Fruit fly (Drosophila melanogaster) whole organism: ENCODE measurements around the gene ec.

ENCODE experiments used
- CG8478 ChIP-seq: fragments of >200 bp; optimal IDR thresholded peaks from 2 replicates; lab custom pipeline; 2018; ENCODE audit warnings: inconsistent platforms
- Dll ChIP-seq: fragments of >200 bp; optimal IDR thresholded peaks from 2 replicates; lab custom pipeline; 2017
- EcR ChIP-seq, 2 experiments: fragments of >200 bp; optimal IDR thresholded peaks; 2 replicates each; lab custom pipeline; 2017; ENCODE audit warnings: missing biosample characterization in 2 of 2, missing genetic modification characterization in 2 of 2, missing genetic modification reagents in 2 of 2
- pan ChIP-seq: fragments of >200 bp; optimal IDR thresholded peaks from 2 replicates; lab custom pipeline; 2017
- psq ChIP-seq: fragments of >200 bp; optimal IDR thresholded peaks from 2 replicates; lab custom pipeline; 2017
- usp ChIP-seq: fragments of >200 bp; optimal IDR thresholded peaks from 2 replicates; lab custom pipeline; 2017; ENCODE audit warnings: missing biosample characterization, missing genetic modification characterization, mixed read lengths

The ec gene

dm6 chrX:3845340-3846161 lies 34.1 kb downstream of the ec start:
- no peak for TF ChIP-seq CG8478
- TF ChIP-seq Dll (lab: Kevin White, UChicago), result no peak
- no peak for TF ChIP-seq pan (lab: Kevin White, UChicago)
- no peak for TF ChIP-seq EcR (GFP tag; optimal IDR thresholded peaks at IDR 0.05; lab: Kevin White, UChicago)
- no peak for TF ChIP-seq usp (GFP tag; lab: Kevin White, UChicago)
- TF ChIP-seq psq, result no peak

- TF ChIP-seq Dll (lab: Kevin White, UChicago) (no peak), pan (lab: Kevin White, UChicago) (no peak), CG8478 (no peak), usp (GFP tag; lab: Kevin White, UChicago) (no peak), psq (no peak), EcR (GFP tag; optimal IDR thresholded peaks at IDR 0.05; lab: Kevin White, UChicago) (no peak)
These were observed 34.9 kb downstream of the ec start for dm6 chrX:3846393-3846792.

- TF ChIP-seq psq, result no peak
- no peak for TF ChIP-seq EcR (GFP tag; optimal IDR thresholded peaks at IDR 0.05; lab: Kevin White, UChicago)
- no peak for TF ChIP-seq CG8478
- TF ChIP-seq usp (GFP tag; lab: Kevin White, UChicago), result no peak
- TF ChIP-seq Dll (lab: Kevin White, UChicago), result no peak
- TF ChIP-seq pan (lab: Kevin White, UChicago), result no peak
These were observed 38.0 kb downstream of the ec start for dm6 chrX:3849419-3850028.

dm6 chrX:3861183-3861582 lies 49.7 kb downstream of the ec start:
- TF ChIP-seq CG8478, result peak; percentile 75
- no peak for TF ChIP-seq usp (GFP tag; lab: Kevin White, UChicago)

- no peak for TF ChIP-seq usp (GFP tag; lab: Kevin White, UChicago)
- TF ChIP-seq EcR (GFP tag; optimal IDR thresholded peaks at IDR 0.05; lab: Kevin White, UChicago), result no peak
- TF ChIP-seq psq, result no peak
- no peak for TF ChIP-seq Dll (lab: Kevin White, UChicago)
- TF ChIP-seq pan (lab: Kevin White, UChicago), result no peak
- TF ChIP-seq CG8478, result no peak
These were observed 50.9 kb downstream of the ec start for dm6 chrX:3862319-3862919.

- TF ChIP-seq psq, result no peak
- no peak for TF ChIP-seq pan (lab: Kevin White, UChicago)
- TF ChIP-seq Dll (lab: Kevin White, UChicago), result no peak
These were observed 54.6 kb downstream of the ec start for dm6 chrX:3866104-3866503.

dm6 chrX:3866844-3867457 lies 55.5 kb downstream of the ec start:
- TF ChIP-seq usp (GFP tag; lab: Kevin White, UChicago) (no peak), pan (lab: Kevin White, UChicago) (no peak), EcR (GFP tag; optimal IDR thresholded peaks at IDR 0.05; lab: Kevin White, UChicago) (no peak), psq (no peak), CG8478 (no peak), Dll (lab: Kevin White, UChicago) (no peak)

dm6 chrX:3867782-3868181 lies 56.3 kb downstream of the ec start:
- no peak for TF ChIP-seq EcR (GFP tag; optimal IDR thresholded peaks at IDR 0.05; lab: Kevin White, UChicago)
- TF ChIP-seq CG8478, result no peak
- TF ChIP-seq pan (lab: Kevin White, UChicago), result no peak
- no peak for TF ChIP-seq psq
- TF ChIP-seq Dll (lab: Kevin White, UChicago), result no peak
- TF ChIP-seq usp (GFP tag; lab: Kevin White, UChicago), result no peak

- TF ChIP-seq psq, result no peak
- TF ChIP-seq usp (GFP tag; lab: Kevin White, UChicago), result no peak
- TF ChIP-seq CG8478, result no peak
- no peak for TF ChIP-seq pan (lab: Kevin White, UChicago)
- no peak for TF ChIP-seq EcR (GFP tag; optimal IDR thresholded peaks at IDR 0.05; lab: Kevin White, UChicago)
- no peak for TF ChIP-seq Dll (lab: Kevin White, UChicago)
These were observed 57.0 kb downstream of the ec start, which contains the start of gene CG2930 for dm6 chrX:3868456-3869023. Gene CG2930, plus strand, starts transcription at chrX:3868973.

dm6 chrX:3869092-3869491 lies 57.6 kb downstream of the ec start:
- TF ChIP-seq EcR (GFP tag; optimal IDR thresholded peaks at IDR 0.05; lab: Kevin White, UChicago) (no peak), CG8478 (no peak), psq (no peak), Dll (lab: Kevin White, UChicago) (no peak), pan (lab: Kevin White, UChicago) (no peak), usp (GFP tag; lab: Kevin White, UChicago) (no peak)

- TF ChIP-seq EcR (GFP tag; optimal IDR thresholded peaks at IDR 0.05; lab: Kevin White, UChicago) (no peak), Dll (lab: Kevin White, UChicago) (no peak), usp (GFP tag; lab: Kevin White, UChicago) (no peak), psq (no peak), pan (lab: Kevin White, UChicago) (no peak), CG8478 (no peak)
These were observed 59.1 kb downstream of the ec start for dm6 chrX:3870577-3870976.
